Fruit fly (Drosophila melanogaster): Measurements from ENCODE around the gene CG13375.

The CG13375 gene

dm6 chrX:339866-340571 is 45.3 kb upstream of the CG13375 start (continued):
- TF ChIP-seq Bgb (GFP tag; IDR thresholded peaks at IDR 0.05; ENCODE audit: partially characterized antibody) (no peak), CG7372 (GFP tag; IDR thresholded peaks at IDR 0.05) (no peak), nmo (GFP tag; optimal IDR thresholded peaks at IDR 0.05) (peak; percentile 7), Dll (GFP tag; IDR thresholded peaks at IDR 0.05; ENCODE audit: partially characterized antibody) (no peak), yki (optimal IDR thresholded peaks at IDR 0.05) (no peak), emc (GFP tag; optimal IDR thresholded peaks at IDR 0.05) (no peak), CG12391 (tag; optimal IDR thresholded peaks at IDR 0.05) (peak; percentile 18), gcm (GFP tag; optimal IDR thresholded peaks at IDR 0.05) (no peak), Mes4 (GFP tag; optimal IDR thresholded peaks at IDR 0.05) (no peak), cg (GFP tag; optimal IDR thresholded peaks at IDR 0.05) (peak; percentile 45), Atf3 (GFP tag; optimal IDR thresholded peaks at IDR 0.05) (no peak), HLHmδ (GFP tag; optimal IDR thresholded peaks at IDR 0.05) (no peak), CG17829 (tag; optimal IDR thresholded peaks at IDR 0.05) (peak; percentile 4), CG15479 (GFP tag; optimal IDR thresholded peaks at IDR 0.05) (no peak), HLH3B (GFP tag; IDR thresholded peaks at IDR 0.05) (0 out of 2 replicates have a peak, but pooled peaks have one; percentile 11), cato (GFP tag; optimal IDR thresholded peaks at IDR 0.05; ENCODE audit: borderline replicate concordance) (no peak), tgo (GFP tag; IDR thresholded peaks at IDR 0.05) (no peak), Taf1 (GFP tag; IDR thresholded peaks at IDR 0.05) (no peak), CG10565 (GFP tag; optimal IDR thresholded peaks at IDR 0.05) (no peak), CG11696 (GFP tag; IDR thresholded peaks at IDR 0.05) (no peak), Camta (GFP tag; optimal IDR thresholded peaks at IDR 0.05) (no peak), amos (GFP tag; IDR thresholded peaks at IDR 0.05; ENCODE audit: partially characterized antibody) (no peak), CG7786 (GFP tag; optimal IDR thresholded peaks at IDR 0.05) (no peak), CG31441 (GFP tag; IDR thresholded peaks at IDR 0.05) (peak; percentile 40; the same call in 1 of the 2 replicates), esg (GFP tag; conservative IDR thresholded peaks at IDR 0.05) (no peak), gcm2 (GFP tag; optimal IDR thresholded peaks at IDR 0.05) (no peak), CG12769 (tag; optimal IDR thresholded peaks at IDR 0.05) (peak; percentile 0), grau (tag; optimal IDR thresholded peaks at IDR 0.05) (peak; percentile 12), CG6654 (GFP tag; optimal IDR thresholded peaks at IDR 0.05) (no peak), tx (GFP tag; optimal IDR thresholded peaks at IDR 0.05) (no peak), z (GFP tag; IDR thresholded peaks at IDR 0.05) (no peak), CG7839 (tag; optimal IDR thresholded peaks at IDR 0.05) (peak; percentile 16), Jarid2 (GFP tag; optimal IDR thresholded peaks at IDR 0.05) (no peak), stwl (tag; optimal IDR thresholded peaks at IDR 0.05) (peak; percentile 76), Hr51 (GFP tag; optimal IDR thresholded peaks at IDR 0.05) (peak in 1 of 2 experiments; percentile 57), CG17359 (tag; optimal IDR thresholded peaks at IDR 0.05) (peak; percentile 20), Blimp-1 (GFP tag; optimal IDR thresholded peaks at IDR 0.05) (no peak), CG9797 (GFP tag; optimal IDR thresholded peaks at IDR 0.05) (no peak)

dm6 chrX:338123-338527 is 43.4 kb upstream of the CG13375 start:
- TF ChIP-seq pros (GFP tag; optimal IDR thresholded peaks at IDR 0.05) (peak; percentile 20), CG15269 (tag; optimal IDR thresholded peaks at IDR 0.05) (peak; percentile 90), Max (GFP tag; optimal IDR thresholded peaks at IDR 0.05) (peak; percentile 47), H2.0 (GFP tag; IDR thresholded peaks at IDR 0.05) (peak; percentile 59; the same call in 1 of the 2 replicates), Six4 (GFP tag; optimal IDR thresholded peaks at IDR 0.05) (peak; percentile 52), dmrt11E (tag; optimal IDR thresholded peaks at IDR 0.05) (peak; percentile 76), crp (GFP tag; optimal IDR thresholded peaks at IDR 0.05) (no peak), az2 (GFP tag; optimal IDR thresholded peaks at IDR 0.05) (peak; percentile 11), caup (GFP tag; optimal IDR thresholded peaks at IDR 0.05; ENCODE audit: severe bottlenecking) (peak; percentile 55), CoRest (tag; optimal IDR thresholded peaks at IDR 0.05) (peak; percentile 91), CG8281 (tag; optimal IDR thresholded peaks at IDR 0.05) (peak; percentile 59), grau (tag; optimal IDR thresholded peaks at IDR 0.05) (peak; percentile 89), gt (GFP tag; IDR thresholded peaks at IDR 0.05) (no peak), wdn (GFP tag; IDR thresholded peaks at IDR 0.05) (no peak)
